Fruit fly (Drosophila melanogaster): ENCODE data around the gene pho.

pho gene

DNA sequence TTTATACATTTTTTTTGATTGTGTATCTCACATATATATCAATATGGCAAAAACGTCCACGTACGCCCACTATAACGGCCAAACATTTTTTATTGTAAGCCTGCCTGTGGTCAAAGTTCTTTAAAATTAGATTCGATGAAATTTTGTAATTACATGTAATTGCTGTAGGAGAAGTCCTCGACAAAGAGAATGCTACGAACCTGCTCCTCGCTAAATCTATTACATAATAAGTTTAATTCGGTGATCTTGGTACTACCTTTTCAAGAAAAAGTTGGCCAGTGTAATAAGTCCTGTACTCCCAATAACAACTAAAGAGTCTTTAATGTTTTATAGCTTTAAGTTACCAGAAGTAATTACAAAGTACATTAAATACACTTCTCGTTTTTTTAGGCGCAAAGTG is 10.2 kb upstream of the pho start:
- TF ChIP-seq eg (GFP tag; IDR thresholded peaks at IDR 0.05) (no peak), vri (GFP tag; optimal IDR thresholded peaks at IDR 0.05) (no peak), spab (GFP tag; optimal IDR thresholded peaks at IDR 0.05) (no peak), CG6163 (GFP tag; IDR thresholded peaks at IDR 0.05) (no peak), svp (GFP tag) (no peak), CG11294 (GFP tag; IDR thresholded peaks at IDR 0.05) (no peak), Eip75B (GFP tag; optimal IDR thresholded peaks at IDR 0.05) (no peak), Hr4 (GFP tag; optimal IDR thresholded peaks at IDR 0.05) (no peak), net (GFP tag; optimal IDR thresholded peaks at IDR 0.05) (no peak), CG10631 (GFP tag; optimal IDR thresholded peaks at IDR 0.05) (no peak), CG15336 (GFP tag; IDR thresholded peaks at IDR 0.05) (no peak), CG6854 (GFP tag; optimal IDR thresholded peaks at IDR 0.05) (no peak), CG11762 (GFP tag; optimal IDR thresholded peaks at IDR 0.05; ENCODE audit: insufficient read depth) (no peak), esn (GFP tag; optimal IDR thresholded peaks at IDR 0.05) (no peak), Hr39 (GFP tag; optimal IDR thresholded peaks at IDR 0.05) (no peak), Smox (GFP tag; optimal IDR thresholded peaks at IDR 0.05) (no peak), Ets96B (tag; optimal IDR thresholded peaks at IDR 0.05) (no peak), Sox15 (GFP tag; optimal IDR thresholded peaks at IDR 0.05) (no peak), Hr38 (GFP tag; optimal IDR thresholded peaks at IDR 0.05) (no peak), CG8319 (GFP tag; optimal IDR thresholded peaks at IDR 0.05) (no peak)

DNA sequence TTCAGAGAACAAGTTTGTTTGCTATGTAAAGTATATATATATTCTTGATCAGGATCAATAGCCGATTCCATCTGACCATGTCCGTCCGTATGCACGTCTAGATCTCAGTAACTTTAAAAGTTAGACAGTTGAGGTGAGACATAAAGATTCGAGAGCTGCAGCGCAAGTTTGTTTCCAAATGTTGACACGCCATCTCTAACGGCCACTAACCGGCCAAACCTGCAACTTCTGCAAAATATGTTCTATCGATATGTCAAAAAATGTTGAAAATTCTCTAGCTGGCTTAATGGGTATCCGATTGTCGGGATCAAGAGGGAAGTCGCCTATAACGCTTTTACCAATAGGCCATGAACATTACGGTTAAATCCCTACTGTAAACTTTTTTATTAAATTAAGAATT is 5.4 kb upstream of the pho start:
- TF ChIP-seq Eip78C (GFP tag), result no peak
- no peak for TF ChIP-seq CG11294 (GFP tag; IDR thresholded peaks at IDR 0.05)
- TF ChIP-seq Hr4 (GFP tag; optimal IDR thresholded peaks at IDR 0.05), result no peak
- no peak for TF ChIP-seq dsx (GFP tag; optimal IDR thresholded peaks at IDR 0.05; ENCODE audit: poor library complexity, severe bottlenecking)
- TF ChIP-seq CG3032 (tag; optimal IDR thresholded peaks at IDR 0.05), result no peak
- TF ChIP-seq CG7368 (GFP tag; optimal IDR thresholded peaks at IDR 0.05), result no peak
- TF ChIP-seq Ets21C (GFP tag; optimal IDR thresholded peaks at IDR 0.05), result no peak
- TF ChIP-seq CG6792 (GFP tag; optimal IDR thresholded peaks at IDR 0.05), result no peak
- no peak for TF ChIP-seq CG34406 (GFP tag; optimal IDR thresholded peaks at IDR 0.05)
- TF ChIP-seq CG3919 (GFP tag; optimal IDR thresholded peaks at IDR 0.05), result no peak
- TF ChIP-seq Blimp-1 (GFP tag; optimal IDR thresholded peaks at IDR 0.05), result no peak
- TF ChIP-seq pdm3 (GFP tag; optimal IDR thresholded peaks at IDR 0.05), result no peak
- TF ChIP-seq fkh (GFP tag; optimal IDR thresholded peaks at IDR 0.05), result no peak
- no peak for TF ChIP-seq CG6808 (GFP tag; optimal IDR thresholded peaks at IDR 0.05)
- no peak for TF ChIP-seq fd85E (GFP tag; optimal IDR thresholded peaks at IDR 0.05)
- no peak for TF ChIP-seq CG4318 (GFP tag; optimal IDR thresholded peaks at IDR 0.05)
- no peak for TF ChIP-seq cyc (GFP tag; optimal IDR thresholded peaks at IDR 0.05)
- no peak for TF ChIP-seq Hr38 (GFP tag; optimal IDR thresholded peaks at IDR 0.05)
- no peak for TF ChIP-seq eg (GFP tag; IDR thresholded peaks at IDR 0.05)
- no peak for TF ChIP-seq CG31627 (GFP tag; optimal IDR thresholded peaks at IDR 0.05)

DNA sequence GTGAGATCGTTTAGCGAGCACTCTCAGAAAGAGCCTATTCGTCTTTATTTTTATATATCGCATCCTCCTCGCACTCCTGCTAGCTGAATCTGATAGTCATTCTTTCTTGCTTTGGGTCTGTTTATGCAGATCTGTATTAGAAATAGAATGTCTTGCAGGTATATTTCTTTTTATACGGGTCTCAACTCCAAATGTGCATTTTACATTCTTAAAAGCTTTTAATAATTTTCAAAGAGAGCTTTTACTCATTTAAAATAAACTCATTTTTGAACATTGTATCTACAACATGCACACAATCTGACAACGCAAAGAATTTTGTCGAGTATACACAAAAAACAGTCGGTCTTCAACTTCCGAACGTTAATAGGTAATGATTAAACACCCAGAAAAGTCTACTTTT is 4.0 kb upstream of the pho start, which contains the start of gene CG33521:
CG33521 (plus strand) TSS at position 301 of the 400 bp plus-strand sequence.
- TF ChIP-seq cyc (GFP tag; optimal IDR thresholded peaks at IDR 0.05), result no peak
- TF ChIP-seq CG8319 (GFP tag; optimal IDR thresholded peaks at IDR 0.05), result no peak
- TF ChIP-seq OdsH (GFP tag; optimal IDR thresholded peaks at IDR 0.05), result no peak
- TF ChIP-seq Eip93F (GFP tag; optimal IDR thresholded peaks at IDR 0.05), result no peak
- no peak for TF ChIP-seq CG3032 (tag; optimal IDR thresholded peaks at IDR 0.05)
- no peak for TF ChIP-seq CG11294 (GFP tag; IDR thresholded peaks at IDR 0.05)
- no peak for TF ChIP-seq CG4318 (GFP tag; optimal IDR thresholded peaks at IDR 0.05)
- TF ChIP-seq CG3919 (GFP tag; optimal IDR thresholded peaks at IDR 0.05), result no peak
- no peak for TF ChIP-seq topi (GFP tag; optimal IDR thresholded peaks at IDR 0.05)

Data from whole organism, prepupa.